Worm (Caenorhabditis elegans): ENCODE results near the gene Y43F8B.1.
A peak's percentile ranks its signal among the peaks of the same experiment; 100 is the strongest.

Y43F8B.1 gene

DNA sequence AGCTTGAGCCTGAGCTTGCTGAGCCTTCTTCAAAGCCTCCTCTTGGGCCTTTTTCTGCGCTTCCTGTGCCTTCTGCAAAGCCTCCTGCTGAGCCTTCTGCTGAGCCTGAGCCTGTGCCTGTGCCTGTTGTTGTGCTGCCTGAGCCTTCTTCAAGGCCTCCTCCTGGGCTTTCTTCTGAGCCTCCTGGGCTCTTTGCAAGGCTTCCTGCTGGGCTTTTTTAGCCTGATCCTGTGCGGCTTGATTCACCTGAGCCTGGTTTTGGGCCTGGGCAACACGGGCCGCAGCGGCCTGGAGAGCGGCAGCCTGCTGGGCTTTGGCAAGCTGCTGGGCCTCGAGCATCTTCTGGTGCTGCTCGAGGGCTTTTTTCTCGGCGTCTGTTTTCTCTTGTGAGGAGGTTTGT is 974 bp downstream of the Y43F8B.1 start:
- TF ChIP-seq ceh-31 (tag; optimal IDR thresholded peaks at IDR 0.05) (peak; percentile 8), ceh-14 (tag; optimal IDR thresholded peaks at IDR 0.05) (peak; percentile 3), nhr-11 (tag; optimal IDR thresholded peaks at IDR 0.05) (no peak)

DNA sequence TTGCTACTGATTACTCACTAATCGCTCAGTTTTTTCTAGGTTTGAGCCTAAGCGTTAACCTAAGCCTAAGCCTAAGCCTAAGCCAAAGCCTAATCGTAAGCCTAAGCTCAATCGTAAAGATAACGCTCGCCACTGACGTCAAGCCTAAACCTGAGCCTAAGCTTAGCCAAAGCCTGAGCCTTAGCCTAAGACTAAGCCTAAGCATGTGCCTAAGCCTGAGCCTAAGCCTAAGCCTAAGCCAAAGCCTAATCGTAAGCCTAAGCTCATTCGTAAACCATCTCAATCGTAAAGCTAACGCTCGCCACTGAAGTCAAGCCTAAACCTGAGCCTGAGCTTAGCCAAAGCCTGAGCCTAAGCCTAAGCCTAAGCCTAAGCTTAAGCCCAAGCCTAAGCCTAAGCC is 2.5 kb downstream of the Y43F8B.1 start:
- TF ChIP-seq dve-1 (tag; optimal IDR thresholded peaks at IDR 0.05), result peak; percentile 59
- TF ChIP-seq C38D4.7 (GFP tag; optimal IDR thresholded peaks at IDR 0.05), result no peak

DNA sequence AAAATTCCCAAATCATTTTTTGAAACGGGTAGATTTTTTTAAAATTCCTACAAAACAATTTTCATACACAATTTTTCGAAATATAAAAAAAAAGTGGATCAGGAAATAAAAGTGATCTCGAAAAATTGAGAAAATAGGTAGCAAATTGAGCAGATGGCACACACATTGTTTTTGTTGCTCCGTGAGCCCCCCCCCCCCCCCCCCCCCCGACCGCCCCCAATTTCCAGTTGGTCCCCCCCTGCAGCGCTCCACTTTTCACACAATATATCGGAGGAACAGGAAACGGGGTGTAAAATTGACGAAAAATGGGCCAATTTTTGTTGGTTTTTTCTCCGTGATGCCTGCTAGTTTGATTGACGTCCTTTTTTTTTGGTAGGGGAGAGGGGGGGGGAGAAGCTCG is 5.1 kb downstream of the Y43F8B.1 start:
- TF ChIP-seq ceh-9 (tag; optimal IDR thresholded peaks at IDR 0.05), result no peak
- TF ChIP-seq odd-2 (tag; optimal IDR thresholded peaks at IDR 0.05), result no peak
- TF ChIP-seq unc-86 (tag; optimal IDR thresholded peaks at IDR 0.05), result no peak
- no peak for TF ChIP-seq F13H6.1 (tag; optimal IDR thresholded peaks at IDR 0.05)
- no peak for TF ChIP-seq pat-9 (tag; optimal IDR thresholded peaks at IDR 0.05)
- no peak for TF ChIP-seq hlh-6 (tag; optimal IDR thresholded peaks at IDR 0.05)
- TF ChIP-seq pag-3 (tag; optimal IDR thresholded peaks at IDR 0.05; ENCODE audit: borderline replicate concordance), result no peak
- no peak for TF ChIP-seq fkh-10 (GFP tag; optimal IDR thresholded peaks at IDR 0.05)
- no peak for TF ChIP-seq sdc-2 (tag; optimal IDR thresholded peaks at IDR 0.05)
- TF ChIP-seq T23F11.4 (GFP tag; optimal IDR thresholded peaks at IDR 0.05), result no peak
- TF ChIP-seq npax-4 (tag; optimal IDR thresholded peaks at IDR 0.05), result no peak
- TF ChIP-seq unc-42 (tag; optimal IDR thresholded peaks at IDR 0.05), result no peak

DNA sequence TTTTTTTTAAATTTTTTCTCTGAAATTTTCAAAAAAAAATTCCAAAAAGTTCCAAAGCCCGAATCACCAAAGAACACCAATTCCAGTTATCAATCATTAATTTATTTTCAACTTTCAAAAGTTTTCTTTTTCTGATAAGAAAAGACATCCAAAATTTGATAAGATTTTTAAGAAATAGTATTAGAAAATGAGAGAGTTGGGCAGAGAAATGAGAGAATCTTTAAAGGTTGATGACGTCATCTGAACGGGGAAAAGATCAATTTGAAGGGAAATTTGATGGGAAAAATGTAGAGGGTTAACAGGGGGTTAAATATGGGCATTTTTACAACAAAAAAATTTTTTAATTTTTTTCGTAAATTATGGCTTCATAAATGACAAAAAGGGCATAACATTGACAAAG is 12.5 kb downstream of the Y43F8B.1 start:
- TF ChIP-seq nhr-232 (tag; optimal IDR thresholded peaks at IDR 0.05) (no peak), elt-2 (tag; optimal IDR thresholded peaks at IDR 0.05) (peak; percentile 86)

DNA sequence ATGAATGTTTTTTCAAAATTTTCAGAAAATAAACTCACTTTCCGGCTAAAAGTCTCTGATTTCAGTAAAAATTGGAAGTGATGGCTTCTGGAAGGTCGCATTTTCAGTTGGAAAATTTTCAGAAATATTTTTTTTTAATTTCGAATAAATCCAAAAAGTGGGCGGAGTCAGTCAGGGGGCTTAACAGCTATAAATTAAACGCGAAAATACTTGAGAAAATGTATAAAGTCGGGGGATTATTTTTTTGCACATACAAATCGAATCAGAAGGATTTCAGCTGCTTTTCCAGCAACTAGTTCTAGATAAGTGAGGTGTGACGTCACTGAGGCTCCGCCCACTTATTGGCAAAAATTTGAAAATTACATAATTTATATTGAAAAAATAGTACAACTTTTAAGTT is 13.0 kb downstream of the Y43F8B.1 start, which contains the start of gene Y43F8B.2:
Gene Y43F8B.2, minus strand, starts transcription at position 101 of the 400 bp plus-strand sequence.
- no peak for TF ChIP-seq nfya-1 (tag; optimal IDR thresholded peaks at IDR 0.05)
- TF ChIP-seq ztf-16 (tag; optimal IDR thresholded peaks at IDR 0.05), result no peak

DNA sequence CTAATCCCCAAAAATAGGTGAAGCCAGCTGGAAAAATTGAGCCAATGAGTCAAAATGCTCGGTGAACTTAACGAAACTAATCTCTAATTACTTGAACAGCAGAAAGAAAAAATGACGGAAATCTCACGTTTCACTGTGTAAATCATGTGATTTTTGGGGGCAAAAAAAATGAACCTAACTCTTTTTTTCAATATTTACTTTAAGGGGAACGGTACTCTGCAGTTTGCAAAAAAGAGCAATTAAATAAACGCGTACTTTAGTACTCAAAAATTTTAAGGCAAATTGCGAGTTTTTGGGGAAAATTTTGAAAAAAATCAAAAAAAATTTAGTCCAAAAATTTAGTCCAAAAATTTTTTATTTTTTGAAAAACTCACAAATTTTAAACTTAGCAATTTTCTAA is 15.0 kb downstream of the Y43F8B.1 start:
- no peak for TF ChIP-seq C38D4.7 (GFP tag; optimal IDR thresholded peaks at IDR 0.05)

DNA sequence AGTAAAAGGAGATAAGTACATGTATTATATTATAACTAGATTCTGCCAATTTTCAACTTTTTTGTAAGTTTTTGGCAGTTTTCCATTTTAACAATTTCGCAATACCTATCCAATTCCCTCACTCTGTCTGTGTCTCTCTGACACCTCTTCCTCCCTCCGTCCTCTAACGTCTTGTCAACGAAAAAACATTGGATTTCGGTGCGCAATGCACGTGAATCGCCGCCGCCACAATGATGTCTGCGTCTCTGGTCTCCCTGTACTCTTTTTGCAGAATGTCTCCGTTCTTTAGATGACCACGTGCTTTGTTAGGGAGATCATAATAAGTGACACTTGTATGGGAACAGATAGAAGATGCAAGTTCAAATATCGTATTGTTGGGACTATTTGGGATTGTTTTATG is 16.8 kb downstream of the Y43F8B.1 start:
- TF ChIP-seq ahr-1 (tag; optimal IDR thresholded peaks at IDR 0.05) (no peak), ceh-2 (tag; optimal IDR thresholded peaks at IDR 0.05) (no peak), ceh-9 (tag; optimal IDR thresholded peaks at IDR 0.05) (no peak), sdc-2 (tag; optimal IDR thresholded peaks at IDR 0.05) (no peak), K02D7.2 (tag; optimal IDR thresholded peaks at IDR 0.05) (no peak), unc-42 (tag; optimal IDR thresholded peaks at IDR 0.05) (peak; percentile 74), pha-2 (tag; optimal IDR thresholded peaks at IDR 0.05) (peak; percentile 77), dve-1 (tag; optimal IDR thresholded peaks at IDR 0.05) (peak; percentile 17), ceh-24 (tag; optimal IDR thresholded peaks at IDR 0.05) (no peak), unc-86 (tag; optimal IDR thresholded peaks at IDR 0.05) (no peak), ceh-34 (tag; optimal IDR thresholded peaks at IDR 0.05) (peak; percentile 71), ref-2 (tag; optimal IDR thresholded peaks at IDR 0.05) (peak; percentile 71), gmeb-2 (tag; optimal IDR thresholded peaks at IDR 0.05) (no peak), ceh-45 (GFP tag; IDR thresholded peaks at IDR 0.05) (no peak), hlh-6 (tag; optimal IDR thresholded peaks at IDR 0.05) (no peak), ceh-19 (GFP tag; optimal IDR thresholded peaks at IDR 0.05) (no peak), ama-1 (optimal IDR thresholded peaks at IDR 0.05) (no peak), hlh-8 (tag; optimal IDR thresholded peaks at IDR 0.05) (no peak), che-1 (tag; optimal IDR thresholded peaks at IDR 0.05) (no peak), unc-55 (GFP tag; optimal IDR thresholded peaks at IDR 0.05) (peak; percentile 98), dmd-4 (tag; optimal IDR thresholded peaks at IDR 0.05; ENCODE audit: borderline replicate concordance) (no peak), madf-2 (tag; optimal IDR thresholded peaks at IDR 0.05) (no peak), rnt-1 (tag; optimal IDR thresholded peaks at IDR 0.05) (peak; percentile 70), C38D4.7 (GFP tag; optimal IDR thresholded peaks at IDR 0.05) (no peak), ceh-6 (GFP tag; optimal IDR thresholded peaks at IDR 0.05) (no peak), nfya-1 (tag; optimal IDR thresholded peaks at IDR 0.05) (peak; percentile 84), unc-3 (GFP tag; conservative IDR thresholded peaks at IDR 0.05) (peak; percentile 47; the same call in 1 of the 2 replicates), unc-3 (tag; optimal IDR thresholded peaks at IDR 0.05) (no peak), ceh-18 (tag; optimal IDR thresholded peaks at IDR 0.05) (peak; percentile 62)

Measured in whole organism, late embryonic.